Worm (Caenorhabditis elegans): ENCODE measurements around the gene R05D8.7.
A peak's percentile ranks its signal among the peaks of the same experiment; 100 is the strongest.

R05D8.7 gene

ce11 chrV:2799172-2799869 is 36.3 kb upstream of the R05D8.7 start:
- TF ChIP-seq lin-13 (GFP tag; optimal IDR thresholded peaks at IDR 0.05) (no peak), set-16 (GFP tag; IDR thresholded peaks at IDR 0.05) (peak; percentile 53; the same call in 1 of the 2 replicates)

- TF ChIP-seq hmg-1.1 (GFP tag; IDR thresholded peaks at IDR 0.05) (no peak), daf-12 (tag; optimal IDR thresholded peaks at IDR 0.05) (no peak), vab-7 (GFP tag; IDR thresholded peaks at IDR 0.05) (no peak), hlh-11 (tag; optimal IDR thresholded peaks at IDR 0.05) (no peak), nhr-28 (tag; optimal IDR thresholded peaks at IDR 0.05) (no peak), R02D3.7 (tag; optimal IDR thresholded peaks at IDR 0.05) (no peak), ceh-20 (GFP tag; IDR thresholded peaks at IDR 0.05) (no peak), cey-2 (tag; optimal IDR thresholded peaks at IDR 0.05; ENCODE audit: borderline replicate concordance, insufficient read depth) (no peak), lin-15B (tag; optimal IDR thresholded peaks at IDR 0.05) (no peak), ces-1 (GFP tag; optimal IDR thresholded peaks at IDR 0.05) (no peak)
Measured at ce11 chrV:2795998-2796397, 33.0 kb upstream of the R05D8.7 start, which contains the start of gene F54E2.2. TSS of gene F54E2.2 (plus strand) at chrV:2796298.

ce11 chrV:2792958-2793357 is 29.9 kb upstream of the R05D8.7 start:
- no peak for TF ChIP-seq T26A8.4 (GFP tag; IDR thresholded peaks at IDR 0.05)
- TF ChIP-seq nhr-41 (GFP tag; IDR thresholded peaks at IDR 0.05) = no peak
- TF ChIP-seq ces-1 (GFP tag; optimal IDR thresholded peaks at IDR 0.05) = no peak
- peak; percentile 66 for TF ChIP-seq aha-1 (tag)
- no peak for TF ChIP-seq nhr-42 (GFP tag; IDR thresholded peaks at IDR 0.05)

ce11 chrV:2780786-2781185 is 17.8 kb upstream of the R05D8.7 start, which contains the start of gene R05D8.11:
TSS of gene R05D8.11 (minus strand) at chrV:2780886.
- TF ChIP-seq ceh-62 (tag; optimal IDR thresholded peaks at IDR 0.05) (no peak), ztf-7 (tag; optimal IDR thresholded peaks at IDR 0.05) (no peak)

- TF ChIP-seq set-16 (GFP tag; IDR thresholded peaks at IDR 0.05) = peak; percentile 80
Measured at ce11 chrV:2778458-2778857, 15.4 kb upstream of the R05D8.7 start.

DNA sequence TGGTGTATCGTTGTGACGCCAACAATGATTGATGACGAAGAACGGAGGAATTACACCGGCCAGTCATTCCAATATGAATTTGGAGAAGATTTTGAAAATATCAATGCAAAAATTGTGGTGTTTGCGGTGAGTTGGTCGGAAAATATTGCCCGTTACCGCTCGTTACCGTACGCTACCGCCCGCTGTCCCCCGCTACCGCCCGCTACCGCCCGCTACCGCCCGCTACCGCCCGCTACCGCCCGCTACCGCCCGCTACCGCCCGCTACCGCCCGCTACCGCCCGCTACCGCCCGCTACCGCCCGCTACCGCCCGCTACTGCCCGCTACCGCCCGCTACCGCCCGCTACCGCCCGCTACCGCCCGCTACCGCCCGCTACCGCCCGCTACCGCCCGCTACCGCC is 14.4 kb upstream of the R05D8.7 start:
- 0 out of 2 replicates have a peak, but pooled peaks have one; percentile 12 for TF ChIP-seq egl-43 (GFP tag; IDR thresholded peaks at IDR 0.05)
- TF ChIP-seq set-16 (GFP tag; IDR thresholded peaks at IDR 0.05) = peak; percentile 60

DNA sequence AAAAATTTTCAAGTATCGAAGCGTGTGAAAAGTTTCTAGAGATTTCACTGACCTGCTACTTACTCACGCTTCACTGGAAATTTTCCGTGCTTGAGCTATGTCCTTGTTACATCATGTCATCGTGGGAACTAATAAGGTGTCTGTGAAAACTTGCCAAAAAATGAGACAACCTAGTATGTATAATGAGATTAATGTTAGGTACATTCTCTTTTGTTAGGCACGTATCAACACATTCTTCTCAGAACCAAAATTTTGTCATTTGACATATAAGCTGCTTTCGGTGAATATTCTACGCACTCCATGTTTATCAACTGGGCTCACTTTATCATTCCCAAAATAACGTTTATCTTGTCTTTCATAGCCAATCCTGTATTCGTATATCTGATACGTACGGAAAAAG is 11.0 kb upstream of the R05D8.7 start, which contains the start of gene srj-18:
TSS of gene srj-18 (plus strand) at position 301 of the 400 bp plus-strand sequence.
- TF ChIP-seq madf-5 (GFP tag; IDR thresholded peaks at IDR 0.05) (no peak), attf-4 (tag; optimal IDR thresholded peaks at IDR 0.05) (no peak)

- TF ChIP-seq rbr-2 (tag; optimal IDR thresholded peaks at IDR 0.05) = no peak
Measured at ce11 chrV:2771560-2771959, 8.6 kb upstream of the R05D8.7 start, which contains the start of gene srh-56. TSS of gene srh-56 (plus strand) at chrV:2771860.

- TF ChIP-seq R02D3.7 (tag; optimal IDR thresholded peaks at IDR 0.05) = no peak
- no peak for TF ChIP-seq nhr-76 (tag; optimal IDR thresholded peaks at IDR 0.05)
- no peak for TF ChIP-seq duxl-1 (tag; optimal IDR thresholded peaks at IDR 0.05; ENCODE audit: poor library complexity)
- TF ChIP-seq Y105C5A.15 (GFP tag; IDR thresholded peaks at IDR 0.05) = no peak
- TF ChIP-seq ceh-20 (GFP tag; IDR thresholded peaks at IDR 0.05) = no peak
- no peak for TF ChIP-seq daf-8 (GFP tag; IDR thresholded peaks at IDR 0.05)
- TF ChIP-seq nhr-42 (GFP tag; IDR thresholded peaks at IDR 0.05) = no peak
- TF ChIP-seq fos-1 (tag; optimal IDR thresholded peaks at IDR 0.05) = no peak
- no peak for TF ChIP-seq jun-1 (tag; optimal IDR thresholded peaks at IDR 0.05)
- no peak for TF ChIP-seq ZK546.5 (tag; optimal IDR thresholded peaks at IDR 0.05)
- TF ChIP-seq dmd-9 (GFP tag; IDR thresholded peaks at IDR 0.05) = no peak
- TF ChIP-seq saeg-2 (GFP tag; IDR thresholded peaks at IDR 0.05) = no peak
- TF ChIP-seq vab-7 (GFP tag; IDR thresholded peaks at IDR 0.05) = no peak
- TF ChIP-seq hif-1 (tag; optimal IDR thresholded peaks at IDR 0.05) = no peak
- no peak for TF ChIP-seq ceh-28 (tag; optimal IDR thresholded peaks at IDR 0.05)
- TF ChIP-seq lin-1 (GFP tag; IDR thresholded peaks at IDR 0.05) = no peak
- no peak for TF ChIP-seq daf-12 (tag; optimal IDR thresholded peaks at IDR 0.05)
- TF ChIP-seq aha-1 (tag) = no peak
- TF ChIP-seq mdl-1 (tag; optimal IDR thresholded peaks at IDR 0.05) = no peak
Measured at ce11 chrV:2769754-2770153, 6.7 kb upstream of the R05D8.7 start, which contains the start of gene dhs-15. TSS of gene dhs-15 (minus strand) at chrV:2769854.
